Fruit fly (Drosophila melanogaster) whole organism, embryonic: ENCODE results near the gene CG6048.
A peak's percentile ranks its signal among the peaks of the same experiment; 100 is the strongest.

Experiments
- CG12155 ChIP-seq: fragments of 200-800 bp; sonication (Bioruptor generic); optimal IDR thresholded peaks from 3 replicates; lab custom pipeline; 2016; ENCODE audit warnings: missing biosample characterization, missing genetic modification characterization
- CG12769 ChIP-seq: fragments of 200-800 bp; sonication (Bioruptor generic); optimal IDR thresholded peaks from 2 replicates; lab custom pipeline; 2019; ENCODE audit warnings: missing biosample characterization, mild to moderate bottlenecking, missing genetic modification characterization, moderate library complexity
- CG14014 ChIP-seq: fragments of 200-800 bp; sonication (Bioruptor generic); IDR thresholded peaks from 2 replicates; pipeline ENCODE4 v1.3.6; 2022; ENCODE audit warnings: missing biosample characterization, missing genetic modification characterization
- CG34376 ChIP-seq: fragments of 200-800 bp; sonication (Bioruptor generic); optimal IDR thresholded peaks from 2 replicates; lab custom pipeline; 2018; ENCODE audit warnings: missing biosample characterization, mild to moderate bottlenecking, missing genetic modification characterization
- CG42726 ChIP-seq: fragments of 200-800 bp; sonication (Bioruptor generic); IDR thresholded peaks from 2 replicates; pipeline ENCODE4 v1.3.6; 2022; ENCODE audit warnings: missing biosample characterization, missing genetic modification characterization; ENCODE audit not compliant: partially characterized antibody
- CG4282 ChIP-seq: fragments of 200-800 bp; sonication (Bioruptor generic); optimal IDR thresholded peaks from 2 replicates; lab custom pipeline; 2016; ENCODE audit warnings: missing biosample characterization, missing genetic modification characterization
- CG4617 ChIP-seq: fragments of 200-800 bp; sonication (Bioruptor generic); optimal IDR thresholded peaks from 3 replicates; lab custom pipeline; 2016; ENCODE audit warnings: missing biosample characterization, missing genetic modification characterization, borderline replicate concordance
- CG5180 ChIP-seq: fragments of 200-800 bp; sonication (Bioruptor generic); optimal IDR thresholded peaks from 3 replicates; lab custom pipeline; 2017; ENCODE audit warnings: missing biosample characterization, missing genetic modification characterization, mild to moderate bottlenecking, moderate library complexity, missing genetic modification reagents
- CG8388 ChIP-seq: fragments of 200-800 bp; sonication (Bioruptor generic); optimal IDR thresholded peaks from 2 replicates; lab custom pipeline; 2019; ENCODE audit warnings: missing biosample characterization, mild to moderate bottlenecking, missing genetic modification characterization, moderate library complexity
- CTCF ChIP-seq: fragments of 200-800 bp; sonication (Bioruptor generic); optimal IDR thresholded peaks from 2 replicates; lab custom pipeline; 2017; ENCODE audit warnings: missing biosample characterization, mild to moderate bottlenecking, missing genetic modification characterization, moderate library complexity
- Deaf1 ChIP-seq: fragments of 200-800 bp; optimal IDR thresholded peaks from 3 replicates; lab custom pipeline; 2019; ENCODE audit warnings: missing biosample characterization, mild to moderate bottlenecking, missing genetic modification characterization, moderate library complexity
- Hr78 ChIP-seq, 2 experiments: fragments of 200-800 bp in 1 of 2; fragments of >200 bp in 1 of 2; sonication (Bioruptor generic) in 1 of 2; optimal IDR thresholded peaks; 2 replicates each; lab custom pipeline; 2017 to 2019; ENCODE audit warnings: missing biosample characterization in 2 of 2, missing genetic modification characterization in 2 of 2, mild to moderate bottlenecking in 1 of 2, moderate library complexity in 1 of 2
- Med ChIP-seq: fragments of 200-800 bp; sonication (Bioruptor generic); peaks from one replicate; lab custom pipeline; 2016; ENCODE audit warnings: missing biosample characterization, missing genetic modification characterization, mild to moderate bottlenecking, inconsistent platforms, moderate library complexity
- Pdp1 ChIP-seq, 2 experiments: fragments of 200-800 bp; sonication (Bioruptor generic); optimal IDR thresholded peaks; 3 replicates each; lab custom pipeline; 2016; ENCODE audit warnings: missing biosample characterization in 2 of 2, missing genetic modification characterization in 2 of 2, mild to moderate bottlenecking in 1 of 2, moderate library complexity in 1 of 2
- chinmo ChIP-seq: fragments of 200-800 bp; sonication (Bioruptor generic); IDR thresholded peaks from 4 replicates; pipeline ENCODE4 v1.3.6; 2022; ENCODE audit warnings: missing biosample characterization, missing genetic modification characterization; ENCODE audit not compliant: partially characterized antibody
- exex ChIP-seq: fragments of 200-800 bp; sonication (Bioruptor generic); optimal IDR thresholded peaks from 4 replicates; lab custom pipeline; 2018; ENCODE audit warnings: missing biosample characterization, mild to moderate bottlenecking, missing genetic modification characterization, moderate library complexity
- fu2 ChIP-seq: fragments of 200-800 bp; sonication (Bioruptor generic); optimal IDR thresholded peaks from 2 replicates; lab custom pipeline; 2016; ENCODE audit warnings: missing biosample characterization, missing genetic modification characterization
- grau ChIP-seq: fragments of 200-800 bp; optimal IDR thresholded peaks from 3 replicates; lab custom pipeline; 2019; ENCODE audit warnings: missing biosample characterization, mild to moderate bottlenecking, missing genetic modification characterization, moderate library complexity
- grn ChIP-seq: fragments of 200-800 bp; sonication (Bioruptor generic); optimal IDR thresholded peaks from 3 replicates; lab custom pipeline; 2017; ENCODE audit warnings: missing biosample characterization, missing genetic modification characterization
- hkb ChIP-seq, 2 experiments: fragments of 200-800 bp in 1 of 2; fragments of >200 bp in 1 of 2; sonication (Bioruptor generic) in 1 of 2; IDR thresholded peaks in 1 of 2; optimal IDR thresholded peaks in 1 of 2; 2 replicates each; pipeline versions ENCODE4 v1.3.6 to Lab custom; 2017 to 2022; ENCODE audit warnings: missing biosample characterization in 1 of 2, missing genetic modification characterization in 1 of 2
- nmo ChIP-seq: fragments of 200-800 bp; sonication (Bioruptor generic); optimal IDR thresholded peaks from 2 replicates; lab custom pipeline; 2018; ENCODE audit warnings: missing biosample characterization, mild to moderate bottlenecking, missing genetic modification characterization, moderate library complexity
- oc ChIP-seq: fragments of 200-800 bp; sonication (Bioruptor generic); optimal IDR thresholded peaks from 2 replicates; lab custom pipeline; 2018; ENCODE audit warnings: missing biosample characterization, mild to moderate bottlenecking, missing genetic modification characterization, moderate library complexity
- sens ChIP-seq: fragments of 200-800 bp; sonication (Bioruptor generic); peaks from one replicate; lab custom pipeline; 2016; ENCODE audit warnings: missing biosample characterization, missing genetic modification characterization
- sim ChIP-seq: fragments of 200-800 bp; sonication (Bioruptor generic); IDR thresholded peaks from 2 replicates; pipeline ENCODE4 v1.3.6; 2022; ENCODE audit warnings: missing biosample characterization, missing genetic modification characterization
- sisA ChIP-seq: fragments of 200-800 bp; sonication (Bioruptor generic); IDR thresholded peaks from 2 replicates; pipeline ENCODE4 v1.3.6; 2022; ENCODE audit warnings: missing biosample characterization, missing genetic modification characterization
- stwl ChIP-seq: fragments of 200-800 bp; sonication (Bioruptor generic); optimal IDR thresholded peaks from 3 replicates; lab custom pipeline; 2018; ENCODE audit warnings: missing biosample characterization, mild to moderate bottlenecking, missing genetic modification characterization, moderate library complexity
- sug ChIP-seq: fragments of 200-800 bp; optimal IDR thresholded peaks from 2 replicates; lab custom pipeline; 2019; ENCODE audit warnings: missing biosample characterization, mild to moderate bottlenecking, missing genetic modification characterization, moderate library complexity
- twi ChIP-seq: fragments of 200-800 bp; optimal IDR thresholded peaks from 2 replicates; lab custom pipeline; 2019; ENCODE audit warnings: missing biosample characterization, mild to moderate bottlenecking, missing genetic modification characterization, moderate library complexity
- zf30C ChIP-seq: fragments of 200-800 bp; sonication (Bioruptor generic); optimal IDR thresholded peaks from 3 replicates; lab custom pipeline; 2018; ENCODE audit warnings: missing biosample characterization, mild to moderate bottlenecking, missing genetic modification characterization

CG6048 gene

DNA sequence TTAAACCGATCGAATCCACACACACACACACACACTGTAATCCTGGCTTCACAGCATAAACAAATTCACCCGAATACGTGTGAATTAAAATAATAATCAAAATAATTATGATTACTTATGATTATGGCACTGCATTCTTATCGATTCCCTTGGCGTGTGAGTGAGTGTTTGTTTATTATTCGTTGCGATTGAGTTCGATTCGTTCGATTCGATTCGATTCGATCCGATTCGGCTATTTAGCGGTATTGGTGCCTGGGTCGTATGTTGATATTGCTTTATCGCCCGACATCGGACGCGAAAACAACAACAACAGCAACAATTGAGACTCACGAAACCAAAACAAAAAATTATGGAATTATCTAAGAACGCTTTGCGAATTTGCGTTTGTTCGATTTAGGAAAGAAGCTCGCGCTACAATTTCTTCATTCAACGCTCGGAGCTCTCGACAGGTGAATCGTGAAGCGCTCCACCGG lies 2.9 kb downstream of the CG6048 start, which contains the start of gene CG6067:
CG6067 (plus strand) TSS at position 423 of the 473 bp plus-strand sequence.
- TF ChIP-seq chinmo (GFP tag; lab: Robert Waterston, UW) (0 out of 4 replicates have a peak, but pooled peaks have one; percentile 60), sisA (GFP tag; lab: Robert Waterston, UW) (no peak), sug (tag; lab: Kevin White, UChicago) (peak; percentile 1), Deaf1 (tag; lab: Kevin White, UChicago) (peak; percentile 67), hkb (optimal IDR thresholded peaks at IDR 0.05; lab: Kevin White, UChicago) (no peak), hkb (GFP tag; IDR thresholded peaks at IDR 0.05; lab: Robert Waterston, UW) (no peak), grn (GFP tag; lab: Kevin White, UChicago) (peak; percentile 14), CG42726 (GFP tag; lab: Robert Waterston, UW) (no peak), sim (GFP tag; lab: Robert Waterston, UW) (no peak), fu2 (no peak), Pdp1 (GFP tag; optimal IDR thresholded peaks at IDR 0.05; lab: Kevin White, UChicago) (peak in 1 of 2 experiments; percentile 15), zf30C (GFP tag; lab: Kevin White, UChicago) (no peak), CG4282 (GFP tag; lab: Kevin White, UChicago) (no peak), nmo (GFP tag; lab: Kevin White, UChicago) (no peak), CG14014 (GFP tag; lab: Robert Waterston, UW) (no peak), exex (tag; lab: Kevin White, UChicago) (peak; percentile 85), CG34376 (GFP tag; lab: Kevin White, UChicago) (peak; percentile 34)

DNA sequence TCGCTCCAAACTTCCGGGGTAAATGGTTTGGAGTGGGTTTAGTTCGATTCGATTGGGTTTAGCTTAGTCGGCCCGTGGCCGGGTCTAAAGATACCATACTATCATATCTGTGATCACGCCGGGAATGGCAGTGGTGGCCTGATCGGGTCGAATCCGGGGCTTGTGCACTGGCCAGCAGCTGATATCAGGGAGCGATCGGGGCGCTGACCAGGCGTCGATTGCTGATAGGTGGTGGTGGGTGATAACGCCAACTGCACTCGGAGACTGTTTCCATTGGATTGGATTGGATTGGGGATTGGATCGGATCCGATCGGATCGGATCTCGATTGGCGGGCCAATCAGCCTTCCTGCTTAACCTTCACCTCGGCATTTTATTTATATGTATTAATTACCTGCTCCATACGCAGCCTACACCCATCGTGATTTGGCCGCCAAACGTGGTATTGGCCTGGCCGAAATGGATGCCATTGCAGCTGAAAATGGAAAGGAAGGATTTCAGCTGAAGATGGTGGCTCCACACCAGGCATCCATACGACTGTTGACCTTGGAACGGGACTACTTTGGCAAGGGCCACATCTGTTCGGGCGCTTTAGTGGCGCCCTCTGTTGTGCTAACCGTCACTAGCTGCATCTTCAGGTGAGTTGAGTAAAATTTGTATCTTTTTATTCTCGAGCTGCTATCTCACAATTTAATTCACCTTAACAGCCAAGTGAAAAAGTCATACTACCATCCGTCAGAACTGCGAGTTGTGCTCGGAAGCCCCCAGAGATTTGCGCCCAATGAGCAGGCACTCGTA lies 4.5 kb downstream of the CG6048 start:
- TF ChIP-seq CG4617 (no peak), grn (GFP tag; lab: Kevin White, UChicago) (peak; percentile 83), exex (tag; lab: Kevin White, UChicago) (peak; percentile 41), Hr78 (GFP tag; optimal IDR thresholded peaks at IDR 0.05; lab: Kevin White, UChicago) (peak in 1 of 2 experiments; percentile 30), CTCF (peak; percentile 78)

DNA sequence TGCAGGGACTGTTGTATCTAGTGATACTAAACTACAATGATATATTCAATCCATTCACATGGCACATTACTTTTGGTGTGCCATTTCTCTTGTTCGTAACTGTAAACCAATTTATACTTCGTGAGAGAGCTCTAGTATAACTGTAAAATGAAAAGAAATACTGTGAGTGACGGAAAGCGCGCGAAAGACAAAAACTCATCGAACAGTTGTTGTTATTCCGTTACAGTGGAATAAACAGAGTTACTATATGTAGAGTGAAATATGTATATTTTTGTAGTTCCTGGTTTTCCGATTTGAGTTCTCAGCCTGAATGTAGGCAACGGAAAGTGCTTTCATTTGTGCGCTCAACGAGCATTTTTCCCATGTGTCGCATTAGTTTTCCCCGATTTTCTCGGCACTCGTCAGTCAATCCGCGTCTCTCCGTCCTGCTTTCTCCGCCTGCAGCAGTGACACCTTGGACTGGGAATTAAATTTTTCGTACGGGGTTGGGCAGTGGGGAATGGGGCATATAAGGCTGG lies 11.9 kb downstream of the CG6048 start:
- TF ChIP-seq CTCF = peak; percentile 75
- peak; percentile 36 for TF ChIP-seq sens (GFP tag; lab: Kevin White, UChicago)
- TF ChIP-seq CG12155 (GFP tag; lab: Kevin White, UChicago) = no peak
- TF ChIP-seq CG12769 (tag; lab: Kevin White, UChicago) = peak; percentile 50
- peak; percentile 5 for TF ChIP-seq Med (GFP tag; lab: Kevin White, UChicago)
- no peak for TF ChIP-seq CG5180 (GFP tag; lab: Kevin White, UChicago)
- no peak for TF ChIP-seq oc (tag; lab: Kevin White, UChicago)
- TF ChIP-seq CG8388 (GFP tag; lab: Kevin White, UChicago) = peak; percentile 80
- no peak for TF ChIP-seq grau (tag; lab: Kevin White, UChicago)
- peak; percentile 9 for TF ChIP-seq stwl (tag; lab: Kevin White, UChicago)
- TF ChIP-seq exex (tag; lab: Kevin White, UChicago) = no peak
- TF ChIP-seq twi (tag; lab: Kevin White, UChicago) = peak; percentile 7
